Worm (Caenorhabditis elegans) whole organism, L4/young adult: Measurements from ENCODE around the gene C37C3.11.

Experiments used
- W03F9.2 ChIP-seq: fragments of 150-350 bp; optimal IDR thresholded peaks from 2 replicates; lab custom pipeline; 2014; ENCODE audit warnings: missing biosample characterization, missing genetic modification characterization
- dao-5 ChIP-seq: sonication (generic microtip); optimal IDR thresholded peaks from 2 replicates; lab custom pipeline; 2016; ENCODE audit warnings: missing genotype, missing genetic modification characterization, moderate library complexity, missing compliant biosample characterization
- him-1 ChIP-seq: sonication (generic microtip); optimal IDR thresholded peaks from 2 replicates; lab custom pipeline; 2016; ENCODE audit warnings: missing genotype, missing genetic modification reagents, missing genetic modification characterization, missing compliant biosample characterization

C37C3.11 gene

ce11 chrV:7864663-7865062 is at the start of gene C37C3.11:
TSS of gene C37C3.11 (minus strand) at chrV:7864763.
- TF ChIP-seq dao-5 (no peak), W03F9.2 (tag; lab: Kevin White, UChicago) (no peak), him-1 (no peak)

ce11 chrV:7908431-7908830 is 43.9 kb upstream of the C37C3.11 start:
- TF ChIP-seq W03F9.2 (tag; lab: Kevin White, UChicago) (no peak), him-1 (no peak), dao-5 (no peak)

- TF ChIP-seq W03F9.2 (tag; lab: Kevin White, UChicago): no peak
- no peak for TF ChIP-seq him-1
- no peak for TF ChIP-seq dao-5
Measured at ce11 chrV:7904389-7904788, 39.8 kb upstream of the C37C3.11 start.

ce11 chrV:7901222-7901621 is 36.7 kb upstream of the C37C3.11 start:
- TF ChIP-seq W03F9.2 (tag; lab: Kevin White, UChicago): no peak
- TF ChIP-seq him-1: no peak
- TF ChIP-seq dao-5: no peak

- TF ChIP-seq W03F9.2 (tag; lab: Kevin White, UChicago): no peak
- no peak for TF ChIP-seq him-1
- TF ChIP-seq dao-5: no peak
Measured at ce11 chrV:7899761-7900160, 35.2 kb upstream of the C37C3.11 start, which contains the start of gene F40A3.7. TSS of gene F40A3.7 (minus strand) at chrV:7899861.

ce11 chrV:7893812-7894381 is 29.3 kb upstream of the C37C3.11 start, which contains the start of gene F40A3.6:
TSS of gene F40A3.6 (minus strand) at chrV:7893862.
- TF ChIP-seq W03F9.2 (tag; lab: Kevin White, UChicago) (no peak), him-1 (no peak), dao-5 (no peak)

ce11 chrV:7891230-7891629 is 26.7 kb upstream of the C37C3.11 start, which contains the start of gene F40A3.1:
TSS of gene F40A3.1 (plus strand) at chrV:7891530.
- TF ChIP-seq dao-5 (no peak), him-1 (no peak), W03F9.2 (tag; lab: Kevin White, UChicago) (no peak)

- TF ChIP-seq him-1 (no peak), W03F9.2 (tag; lab: Kevin White, UChicago) (no peak), dao-5 (no peak)
Measured at ce11 chrV:7888036-7888435, 23.5 kb upstream of the C37C3.11 start.

- no peak for TF ChIP-seq dao-5
- no peak for TF ChIP-seq W03F9.2 (tag; lab: Kevin White, UChicago)
- no peak for TF ChIP-seq him-1
Measured at ce11 chrV:7884441-7884840, 19.9 kb upstream of the C37C3.11 start.

- TF ChIP-seq dao-5 (no peak), him-1 (no peak), W03F9.2 (tag; lab: Kevin White, UChicago) (no peak)
Measured at ce11 chrV:7878411-7878964, 13.9 kb upstream of the C37C3.11 start, which contains the start of gene F40A3.2. TSS of gene F40A3.2 (plus strand) at chrV:7878914.

- TF ChIP-seq W03F9.2 (tag; lab: Kevin White, UChicago): peak; percentile 38
- TF ChIP-seq him-1: no peak
Measured at ce11 chrV:7876881-7877475, 12.4 kb upstream of the C37C3.11 start, which contains the start of gene F40A3.3. TSS of gene F40A3.3 (plus strand) at chrV:7877444.

ce11 chrV:7875456-7875855 is 10.9 kb upstream of the C37C3.11 start, which contains the start of gene F40A3.4:
TSS of gene F40A3.4 (plus strand) at chrV:7875756.
- TF ChIP-seq dao-5: no peak
- no peak for TF ChIP-seq him-1
- no peak for TF ChIP-seq W03F9.2 (tag; lab: Kevin White, UChicago)

- TF ChIP-seq W03F9.2 (tag; lab: Kevin White, UChicago) (no peak), him-1 (no peak), dao-5 (no peak)
Measured at ce11 chrV:7872945-7873344, 8.4 kb upstream of the C37C3.11 start.

ce11 chrV:7870707-7871106 is 6.1 kb upstream of the C37C3.11 start, which contains the start of gene nipi-4:
TSS of gene nipi-4 (minus strand) at chrV:7870807.
- TF ChIP-seq W03F9.2 (tag; lab: Kevin White, UChicago) (no peak), him-1 (no peak), dao-5 (no peak)

- TF ChIP-seq dao-5 (no peak), W03F9.2 (tag; lab: Kevin White, UChicago) (no peak), him-1 (no peak)
Measured at ce11 chrV:7863020-7863523, 1.5 kb downstream of the C37C3.11 start, which contains the start of gene C37C3.10. TSS of gene C37C3.10 (minus strand) at chrV:7863070.
